Worm (Caenorhabditis elegans) whole organism, L2 larva: ENCODE measurements around the gene C33D9.10.
A peak's percentile ranks its signal among the peaks of the same experiment; 100 is the strongest.

ENCODE experiments used
- C34F6.9 ChIP-seq: fragments of 150-350 bp; optimal IDR thresholded peaks from 2 replicates; lab custom pipeline; 2014; ENCODE audit warnings: missing biosample characterization, missing genetic modification characterization
- F13H6.1 ChIP-seq: sonication (generic microtip); optimal IDR thresholded peaks from 2 replicates; lab custom pipeline; 2016; ENCODE audit warnings: missing genetic modification characterization, missing compliant biosample characterization
- R02D3.7 ChIP-seq: fragments of 150-350 bp; optimal IDR thresholded peaks from 2 replicates; lab custom pipeline; 2014; ENCODE audit warnings: missing biosample characterization, missing genetic modification characterization
- Y55F3AM.14 ChIP-seq: fragments of 200-800 bp; sonication (Bioruptor generic); optimal IDR thresholded peaks from 2 replicates; lab custom pipeline; 2018; ENCODE audit warnings: mild to moderate bottlenecking, missing genetic modification characterization, missing compliant biosample characterization
- ZK546.5 ChIP-seq: sonication (generic microtip); optimal IDR thresholded peaks from 2 replicates; lab custom pipeline; 2017; ENCODE audit warnings: missing biosample characterization, missing genetic modification characterization
- alr-1 ChIP-seq: fragments of 150-350 bp; optimal IDR thresholded peaks from 2 replicates; lab custom pipeline; 2014; ENCODE audit warnings: missing biosample characterization, missing genetic modification characterization
- aly-2 ChIP-seq: fragments of 150-350 bp; optimal IDR thresholded peaks from 2 replicates; lab custom pipeline; 2014; ENCODE audit warnings: missing biosample characterization, missing genetic modification characterization
- ama-1 ChIP-seq: fragments of 150-350 bp; optimal IDR thresholded peaks from 2 replicates; lab custom pipeline; 2018; ENCODE audit warnings: inconsistent platforms
- blmp-1 ChIP-seq: sonication (generic microtip); optimal IDR thresholded peaks from 2 replicates; lab custom pipeline; 2017; ENCODE audit warnings: missing genetic modification characterization, mild to moderate bottlenecking, missing compliant biosample characterization, antibody characterized with exemption, moderate library complexity; ENCODE audit not compliant: insufficient read depth
- ceh-16 ChIP-seq: fragments of 150-350 bp; optimal IDR thresholded peaks from 2 replicates; lab custom pipeline; 2014; ENCODE audit warnings: missing biosample characterization, missing genetic modification characterization
- ceh-82 ChIP-seq: fragments of 150-350 bp; optimal IDR thresholded peaks from 2 replicates; lab custom pipeline; 2014; ENCODE audit warnings: missing biosample characterization, missing genetic modification characterization
- dmd-4 ChIP-seq: sonication (generic microtip); optimal IDR thresholded peaks from 2 replicates; lab custom pipeline; 2017; ENCODE audit warnings: missing biosample characterization, missing genetic modification characterization
- egl-27 ChIP-seq: sonication (generic microtip); optimal IDR thresholded peaks from 3 replicates; lab custom pipeline; 2017; ENCODE audit warnings: missing biosample characterization, missing genetic modification reagents, missing genetic modification characterization
- fos-1 ChIP-seq: fragments of 150-350 bp; optimal IDR thresholded peaks from 2 replicates; lab custom pipeline; 2014; ENCODE audit warnings: missing biosample characterization, missing genetic modification characterization
- gmeb-1 ChIP-seq: fragments of 150-350 bp; optimal IDR thresholded peaks from 2 replicates; lab custom pipeline; 2014; ENCODE audit warnings: missing biosample characterization, missing genetic modification characterization
- lin-11 ChIP-seq: fragments of 150-350 bp; sonication (generic microtip); optimal IDR thresholded peaks from 2 replicates; lab custom pipeline; 2014; ENCODE audit warnings: missing biosample characterization, missing genetic modification characterization, inconsistent platforms, mixed read lengths
- lin-13 ChIP-seq: fragments of 150-350 bp; optimal IDR thresholded peaks from 2 replicates; lab custom pipeline; 2014; ENCODE audit warnings: missing biosample characterization, missing genetic modification reagents, missing genetic modification characterization
- lin-39 ChIP-seq: fragments of 150-350 bp; optimal IDR thresholded peaks from 2 replicates; lab custom pipeline; 2014; ENCODE audit warnings: missing biosample characterization, missing genetic modification reagents, missing genetic modification characterization
- lsy-2 ChIP-seq, 2 experiments: fragments of 150-350 bp in 1 of 2; sonication (generic microtip) in 1 of 2; optimal IDR thresholded peaks; 2 replicates each; lab custom pipeline; 2014 to 2017; ENCODE audit warnings: missing biosample characterization in 2 of 2, missing genetic modification characterization in 2 of 2
- mab-5 ChIP-seq: fragments of 150-350 bp; optimal IDR thresholded peaks from 2 replicates; lab custom pipeline; 2014; ENCODE audit warnings: missing biosample characterization, missing genetic modification characterization
- mbf-1 ChIP-seq: sonication (generic microtip); optimal IDR thresholded peaks from 2 replicates; lab custom pipeline; 2017; ENCODE audit warnings: missing biosample characterization, missing genetic modification characterization
- mdl-1 ChIP-seq, 2 experiments: fragments of 150-350 bp in 1 of 2; sonication (generic microtip) in 1 of 2; optimal IDR thresholded peaks; 2 replicates each; lab custom pipeline; 2017; ENCODE audit warnings: missing biosample characterization in 2 of 2, missing genetic modification characterization in 2 of 2
- nhr-10 ChIP-seq: sonication (generic microtip); optimal IDR thresholded peaks from 2 replicates; lab custom pipeline; 2017; ENCODE audit warnings: missing biosample characterization, missing genetic modification characterization
- nhr-11 ChIP-seq: fragments of 150-350 bp; optimal IDR thresholded peaks from 2 replicates; lab custom pipeline; 2014; ENCODE audit warnings: missing biosample characterization, missing genetic modification characterization
- nhr-12 ChIP-seq: fragments of 150-350 bp; optimal IDR thresholded peaks from 2 replicates; lab custom pipeline; 2014; ENCODE audit warnings: missing biosample characterization, missing genetic modification characterization
- nhr-129 ChIP-seq: fragments of 150-350 bp; optimal IDR thresholded peaks from 2 replicates; lab custom pipeline; 2014; ENCODE audit warnings: missing biosample characterization, missing genetic modification characterization
- nhr-21 ChIP-seq: fragments of 150-350 bp; optimal IDR thresholded peaks from 2 replicates; lab custom pipeline; 2014; ENCODE audit warnings: missing biosample characterization, missing genetic modification characterization
- nhr-237 ChIP-seq: fragments of 150-350 bp; optimal IDR thresholded peaks from 2 replicates; lab custom pipeline; 2014; ENCODE audit warnings: missing biosample characterization, missing genetic modification characterization
- nhr-25 ChIP-seq: fragments of 150-350 bp; sonication (generic microtip); optimal IDR thresholded peaks from 3 replicates; lab custom pipeline; 2014; ENCODE audit warnings: missing biosample characterization, missing genetic modification characterization
- nhr-6 ChIP-seq: fragments of 150-350 bp; optimal IDR thresholded peaks from 2 replicates; lab custom pipeline; 2014; ENCODE audit warnings: missing biosample characterization, missing genetic modification characterization
- nhr-77 ChIP-seq: fragments of 150-350 bp; optimal IDR thresholded peaks from 2 replicates; lab custom pipeline; 2014; ENCODE audit warnings: missing biosample characterization, missing genetic modification characterization
- peb-1 ChIP-seq: fragments of 150-350 bp; optimal IDR thresholded peaks from 2 replicates; lab custom pipeline; 2014; ENCODE audit warnings: missing biosample characterization, missing genetic modification characterization
- sem-4 ChIP-seq: fragments of 150-350 bp; optimal IDR thresholded peaks from 2 replicates; lab custom pipeline; 2014; ENCODE audit warnings: missing biosample characterization, missing genetic modification reagents, missing genetic modification characterization
- sma-3 ChIP-seq: sonication (generic microtip); optimal IDR thresholded peaks from 2 replicates; lab custom pipeline; 2016; ENCODE audit warnings: missing genetic modification reagents, missing genetic modification characterization, missing compliant biosample characterization
- sma-9 ChIP-seq, 2 experiments: fragments of 150-350 bp in 1 of 2; sonication (generic microtip) in 1 of 2; optimal IDR thresholded peaks; 2 replicates each; lab custom pipeline; 2014 to 2016; ENCODE audit warnings: missing genetic modification characterization in 2 of 2, mild to moderate bottlenecking in 1 of 2, missing biosample characterization in 1 of 2, missing compliant biosample characterization in 1 of 2, missing genetic modification reagents in 1 of 2, moderate library complexity in 1 of 2
- snpc-4 ChIP-seq: fragments of 150-350 bp; optimal IDR thresholded peaks from 2 replicates; lab custom pipeline; 2014; ENCODE audit warnings: missing biosample characterization, missing genetic modification characterization
- unc-39 ChIP-seq: fragments of 150-350 bp; optimal IDR thresholded peaks from 2 replicates; lab custom pipeline; 2014; ENCODE audit warnings: missing biosample characterization, missing genetic modification characterization
- unc-55 ChIP-seq: fragments of 150-350 bp; sonication (generic microtip); optimal IDR thresholded peaks from 3 replicates; lab custom pipeline; 2014; ENCODE audit warnings: missing biosample characterization, missing genetic modification reagents, missing genetic modification characterization
- unc-62 ChIP-seq: fragments of 150-350 bp; optimal IDR thresholded peaks from 2 replicates; lab custom pipeline; 2014; ENCODE audit warnings: missing biosample characterization, missing genetic modification reagents, missing genetic modification characterization
- zag-1 ChIP-seq: fragments of 150-350 bp; optimal IDR thresholded peaks from 2 replicates; lab custom pipeline; 2014; ENCODE audit warnings: missing biosample characterization, missing genetic modification characterization
- ztf-1 ChIP-seq: fragments of 200-800 bp; sonication (Bioruptor generic); conservative IDR thresholded peaks from 2 replicates; pipeline ENCODE4 v1.3.6; 2022; ENCODE audit warnings: missing genetic modification characterization, missing compliant biosample characterization
- ztf-11 ChIP-seq: sonication (generic microtip); optimal IDR thresholded peaks from 2 replicates; lab custom pipeline; 2017; ENCODE audit warnings: missing biosample characterization, missing genetic modification characterization
- ztf-4 ChIP-seq: fragments of 150-350 bp; optimal IDR thresholded peaks from 2 replicates; lab custom pipeline; 2014; ENCODE audit warnings: missing biosample characterization, missing genetic modification characterization

Gene C33D9.10

ce11 chrIV:8827500-8827899, 39.6 kb upstream of the C33D9.10 start, which contains the start of gene T28C6.7:
TSS of gene T28C6.7 (plus strand) at chrIV:8827800.
- TF ChIP-seq aly-2 (tag; lab: Kevin White, UChicago) (no peak), unc-39 (tag; lab: Kevin White, UChicago) (no peak), ztf-11 (tag; lab: Kevin White, UChicago) (no peak), mdl-1 (tag; optimal IDR thresholded peaks at IDR 0.05; lab: Kevin White, UChicago) (no peak), snpc-4 (tag; lab: Kevin White, UChicago) (no peak), egl-27 (no peak), gmeb-1 (tag; lab: Kevin White, UChicago) (no peak), sma-3 (GFP tag; lab: Kevin White, UChicago) (no peak), F13H6.1 (tag; lab: Kevin White, UChicago) (no peak), mab-5 (tag; lab: Kevin White, UChicago) (no peak), zag-1 (tag; lab: Kevin White, UChicago) (no peak), nhr-12 (tag; lab: Kevin White, UChicago) (no peak), lin-39 (tag; lab: Kevin White, UChicago) (no peak), C34F6.9 (tag; lab: Kevin White, UChicago) (no peak)

DNA sequence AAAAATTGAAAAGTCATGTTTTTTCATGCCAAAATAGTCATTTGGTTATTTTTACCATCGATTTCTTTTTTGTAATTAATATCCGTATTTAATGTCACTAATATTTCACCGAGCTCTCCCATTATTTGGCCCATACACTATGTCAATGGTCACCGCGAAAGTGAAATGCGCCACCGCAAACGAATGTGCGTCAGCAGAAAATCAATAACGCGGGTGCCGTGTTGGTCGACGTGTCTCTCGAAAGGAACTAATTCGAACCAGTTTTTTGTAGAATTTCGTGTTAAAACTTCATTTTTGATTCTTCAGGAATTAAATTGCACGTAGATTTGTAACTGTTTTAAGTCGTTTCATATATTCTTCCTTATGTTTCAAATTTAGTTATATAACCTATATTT, 38.7 kb upstream of the C33D9.10 start:
- TF ChIP-seq blmp-1 (tag; lab: Kevin White, UChicago) (peak; percentile 57), lin-13 (no peak), ceh-82 (no peak), lsy-2 (tag; optimal IDR thresholded peaks at IDR 0.05; lab: Kevin White, UChicago) (peak in 1 of 2 experiments; percentile 61), mdl-1 (tag; optimal IDR thresholded peaks at IDR 0.05; lab: Kevin White, UChicago) (no peak), nhr-21 (tag; lab: Kevin White, UChicago) (no peak), nhr-129 (tag; lab: Kevin White, UChicago) (peak; percentile 24), nhr-25 (peak; percentile 10), zag-1 (tag; lab: Kevin White, UChicago) (no peak), sma-9 (GFP tag; optimal IDR thresholded peaks at IDR 0.05; lab: Kevin White, UChicago) (peak; percentile 23), sma-9 (tag; optimal IDR thresholded peaks at IDR 0.05; lab: Kevin White, UChicago) (no peak), unc-55 (GFP tag; lab: Kevin White, UChicago) (peak; percentile 40), ceh-16 (peak; percentile 1), sem-4 (tag; lab: Kevin White, UChicago) (peak; percentile 21), alr-1 (no peak), fos-1 (tag; lab: Kevin White, UChicago) (peak; percentile 48)

DNA sequence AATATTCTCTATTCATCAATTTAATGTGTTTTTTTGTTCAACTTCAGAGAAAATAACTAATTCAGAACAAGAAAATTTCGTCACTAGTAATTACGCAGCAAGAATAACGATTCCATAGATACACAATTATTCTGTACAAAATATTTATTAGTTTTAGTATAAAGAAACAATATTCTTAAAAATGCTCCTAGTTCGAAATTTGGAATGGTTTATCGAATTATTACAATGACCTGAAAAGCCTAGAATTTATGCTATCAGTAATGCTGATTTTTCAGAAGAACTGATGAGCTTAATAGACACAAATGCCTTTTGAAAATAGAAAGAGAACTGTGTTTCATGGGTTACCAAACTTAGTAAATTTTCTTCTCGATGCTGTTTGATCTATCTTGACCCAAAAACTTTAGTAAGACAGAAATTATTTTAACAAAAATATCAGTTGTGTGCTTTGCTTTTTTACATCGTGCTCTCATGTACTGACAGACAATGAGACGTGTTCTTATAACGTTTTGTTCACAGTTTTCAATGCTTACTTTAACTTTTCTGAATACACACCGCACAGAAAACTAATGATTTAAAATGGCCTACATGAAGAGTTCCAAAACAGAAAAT, 38.2 kb upstream of the C33D9.10 start:
- TF ChIP-seq lin-13 (peak; percentile 58), ceh-16 (no peak), nhr-25 (peak; percentile 38), ceh-82 (no peak), nhr-21 (tag; lab: Kevin White, UChicago) (peak; percentile 30), aly-2 (tag; lab: Kevin White, UChicago) (peak; percentile 3), sma-3 (GFP tag; lab: Kevin White, UChicago) (peak; percentile 38)

DNA sequence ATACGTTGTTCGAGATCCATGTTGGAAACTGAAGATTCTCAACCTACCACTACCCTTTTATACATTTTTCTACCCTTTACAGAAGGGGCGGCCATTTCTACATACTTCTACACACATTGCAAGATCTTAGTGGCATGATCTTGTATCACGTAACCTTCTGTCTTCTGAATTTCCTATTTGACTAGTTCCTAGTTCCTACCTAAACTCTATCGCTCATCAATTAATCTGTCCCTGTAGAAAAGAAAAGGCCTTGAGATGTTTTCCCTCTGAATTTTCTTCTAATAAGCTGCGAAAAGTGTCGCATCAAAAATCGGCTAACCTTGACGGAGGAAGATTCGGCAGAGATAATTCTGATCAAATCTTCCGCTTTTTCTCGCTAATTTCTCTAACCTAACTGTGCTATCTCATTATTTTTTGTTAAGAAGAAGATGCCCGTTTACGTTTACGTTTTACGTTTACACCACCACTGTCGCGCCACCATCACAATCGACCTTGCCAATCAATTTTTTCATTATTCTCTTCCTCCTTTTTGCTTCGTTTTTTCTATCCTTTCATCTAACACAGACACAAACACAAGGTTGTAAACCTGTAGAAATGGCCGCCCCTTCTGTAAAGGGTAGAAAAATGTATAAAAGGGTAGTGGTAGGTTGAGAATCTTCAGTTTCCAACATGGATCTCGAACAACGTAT, 36.3 kb upstream of the C33D9.10 start, which contains the start of the genes col-117 and col-3:
TSS of gene col-117 (minus strand) at position 51 of the 689 bp plus-strand sequence.
TSS of gene col-3 (plus strand) at position 639 of the 689 bp plus-strand sequence.
- TF ChIP-seq gmeb-1 (tag; lab: Kevin White, UChicago) (peak; percentile 13), fos-1 (tag; lab: Kevin White, UChicago) (peak; percentile 4), nhr-77 (tag; lab: Kevin White, UChicago) (no peak), unc-62 (GFP tag; lab: Kevin White, UChicago) (no peak), nhr-21 (tag; lab: Kevin White, UChicago) (no peak), nhr-11 (no peak), lin-39 (tag; lab: Kevin White, UChicago) (no peak), ZK546.5 (no peak), mdl-1 (tag; optimal IDR thresholded peaks at IDR 0.05; lab: Kevin White, UChicago) (no peak), sma-3 (GFP tag; lab: Kevin White, UChicago) (peak; percentile 54), mbf-1 (no peak), lin-13 (no peak), peb-1 (tag; lab: Kevin White, UChicago) (no peak), nhr-237 (no peak), unc-39 (tag; lab: Kevin White, UChicago) (no peak), snpc-4 (tag; lab: Kevin White, UChicago) (no peak), ama-1 (lab: Kevin White, UChicago) (no peak), egl-27 (peak; percentile 56), F13H6.1 (tag; lab: Kevin White, UChicago) (no peak), nhr-10 (tag; lab: Kevin White, UChicago) (no peak), dmd-4 (tag; lab: Kevin White, UChicago) (no peak), aly-2 (tag; lab: Kevin White, UChicago) (no peak), ztf-1 (GFP tag; lab: Robert Waterston, UW) (no peak), R02D3.7 (tag; lab: Kevin White, UChicago) (no peak), ztf-4 (tag; lab: Kevin White, UChicago) (no peak), lin-11 (tag; lab: Kevin White, UChicago) (no peak), zag-1 (tag; lab: Kevin White, UChicago) (no peak), sem-4 (tag; lab: Kevin White, UChicago) (peak; percentile 39), nhr-6 (tag; lab: Kevin White, UChicago) (no peak), Y55F3AM.14 (no peak), unc-55 (GFP tag; lab: Kevin White, UChicago) (no peak)
